Worm (Caenorhabditis elegans): ENCODE data around the gene sri-78.
"Not testable (repeated sequence)": the region's sequence is repeated elsewhere in the genome, so short reads cannot be mapped to it uniquely, and the experiment has no call there.

DNA sequence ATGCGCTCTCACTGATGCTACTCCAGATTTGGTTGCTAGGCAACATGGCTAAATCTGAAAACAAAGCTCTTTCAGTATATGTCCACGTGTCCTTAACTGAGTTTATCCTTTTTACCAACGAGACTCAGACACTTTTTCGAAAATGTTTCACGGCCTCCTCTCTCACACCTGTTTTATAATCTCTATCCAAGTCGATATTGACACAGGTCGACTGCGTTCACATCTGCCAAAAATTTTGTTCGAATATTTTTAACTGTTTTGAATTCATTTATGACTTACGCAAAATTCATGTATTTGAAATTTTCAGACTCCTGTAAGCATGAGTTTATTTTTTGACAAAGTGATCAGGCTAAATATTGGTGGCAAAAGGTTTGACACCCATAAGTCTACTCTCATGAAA lies 30.8 kb downstream of the sri-78 start, which contains the start of gene ZC239.3:
- TF ChIP-seq lin-13, ceh-39, sptf-1, nhr-237, nhr-28 (tag; optimal IDR thresholded peaks at IDR 0.05): not testable (repeated sequence)

All from whole organism, mixed stage, embryonic.